Fruit fly (Drosophila melanogaster): Measurements from ENCODE around the gene CG5727.

Gene CG5727

dm6 chr2L:10238726-10239652, 28.5 kb upstream of the CG5727 start, which contains the start of gene me31B:
Gene me31B (plus strand): TSS chr2L:10239341.
- TF ChIP-seq CG15336 (GFP tag; IDR thresholded peaks at IDR 0.05) (no peak), Sox14 (GFP tag; optimal IDR thresholded peaks at IDR 0.05) (no peak), CG3032 (tag; optimal IDR thresholded peaks at IDR 0.05) (peak; percentile 14), Eip93F (GFP tag; optimal IDR thresholded peaks at IDR 0.05) (peak; percentile 7), CG11762 (GFP tag; optimal IDR thresholded peaks at IDR 0.05; ENCODE audit: insufficient read depth) (no peak), CG3919 (GFP tag; optimal IDR thresholded peaks at IDR 0.05) (no peak), CG16779 (tag; optimal IDR thresholded peaks at IDR 0.05) (no peak), achi (GFP tag; optimal IDR thresholded peaks at IDR 0.05) (no peak)

DNA sequence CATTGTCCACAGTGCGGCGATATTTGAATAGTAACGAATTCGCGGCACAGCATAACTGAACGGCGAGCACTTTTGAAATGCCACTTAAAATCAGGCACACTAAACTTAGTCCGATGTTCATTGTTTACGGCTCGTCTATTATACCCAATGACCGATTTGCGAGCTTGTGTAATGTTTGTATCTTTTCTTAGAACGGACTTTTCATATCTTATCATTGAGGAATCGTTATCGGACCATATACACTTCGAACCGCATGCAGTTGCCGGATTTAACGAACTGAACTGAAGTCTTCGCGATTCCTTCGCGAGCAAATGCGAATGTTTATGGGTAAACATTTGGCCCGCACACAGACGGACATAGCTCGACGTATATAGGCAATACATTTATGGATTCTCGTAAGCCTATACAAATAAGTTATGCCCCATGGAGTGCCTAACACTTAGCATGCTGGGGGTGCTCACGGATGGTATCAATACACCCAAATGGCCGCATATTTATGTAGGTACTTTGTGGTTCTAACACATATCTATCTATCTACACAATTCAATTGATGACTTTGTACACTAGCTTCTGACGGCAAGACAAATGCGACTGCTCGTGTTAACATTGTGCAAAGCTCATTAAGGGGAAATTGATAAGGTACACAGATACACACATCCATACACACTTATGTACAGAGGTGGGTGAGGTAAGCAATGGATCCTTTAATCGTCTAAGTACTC, 27.4 kb upstream of the CG5727 start, which contains the start of gene mthl15:
Gene mthl15, minus strand, starts transcription at position 593 of the 722 bp plus-strand sequence.
- TF ChIP-seq vri (GFP tag; optimal IDR thresholded peaks at IDR 0.05) (peak; percentile 34), Sox15 (GFP tag; optimal IDR thresholded peaks at IDR 0.05) (no peak), fkh (GFP tag; optimal IDR thresholded peaks at IDR 0.05) (peak; percentile 90), CG8119 (GFP tag; IDR thresholded peaks at IDR 0.05) (no peak)

DNA sequence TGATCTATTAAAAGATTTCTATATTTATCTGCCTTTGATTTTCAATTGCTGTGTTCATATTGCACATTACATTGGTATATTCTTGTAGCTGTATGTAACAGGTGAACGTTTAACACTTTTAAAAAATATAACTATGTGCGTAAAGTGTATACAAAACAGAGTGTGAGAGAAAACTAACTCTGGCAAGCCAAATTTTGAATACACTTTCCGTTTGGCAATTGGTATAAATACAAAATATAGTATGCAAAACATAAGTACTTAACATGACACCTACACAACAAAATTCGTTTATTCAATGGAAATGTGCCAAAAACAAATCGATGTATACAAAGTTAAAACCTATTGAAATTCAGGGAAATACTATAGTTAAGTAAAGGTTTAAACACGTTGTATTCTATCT, 22.3 kb upstream of the CG5727 start:
- no peak for TF ChIP-seq CG34406 (GFP tag; optimal IDR thresholded peaks at IDR 0.05)
- no peak for TF ChIP-seq CG7368 (GFP tag; optimal IDR thresholded peaks at IDR 0.05)
- no peak for TF ChIP-seq Sox14 (GFP tag; optimal IDR thresholded peaks at IDR 0.05)
- TF ChIP-seq CG11762 (GFP tag; optimal IDR thresholded peaks at IDR 0.05; ENCODE audit: insufficient read depth) = no peak
- TF ChIP-seq lz (GFP tag; optimal IDR thresholded peaks at IDR 0.05) = no peak
- no peak for TF ChIP-seq eg (GFP tag; IDR thresholded peaks at IDR 0.05)

DNA sequence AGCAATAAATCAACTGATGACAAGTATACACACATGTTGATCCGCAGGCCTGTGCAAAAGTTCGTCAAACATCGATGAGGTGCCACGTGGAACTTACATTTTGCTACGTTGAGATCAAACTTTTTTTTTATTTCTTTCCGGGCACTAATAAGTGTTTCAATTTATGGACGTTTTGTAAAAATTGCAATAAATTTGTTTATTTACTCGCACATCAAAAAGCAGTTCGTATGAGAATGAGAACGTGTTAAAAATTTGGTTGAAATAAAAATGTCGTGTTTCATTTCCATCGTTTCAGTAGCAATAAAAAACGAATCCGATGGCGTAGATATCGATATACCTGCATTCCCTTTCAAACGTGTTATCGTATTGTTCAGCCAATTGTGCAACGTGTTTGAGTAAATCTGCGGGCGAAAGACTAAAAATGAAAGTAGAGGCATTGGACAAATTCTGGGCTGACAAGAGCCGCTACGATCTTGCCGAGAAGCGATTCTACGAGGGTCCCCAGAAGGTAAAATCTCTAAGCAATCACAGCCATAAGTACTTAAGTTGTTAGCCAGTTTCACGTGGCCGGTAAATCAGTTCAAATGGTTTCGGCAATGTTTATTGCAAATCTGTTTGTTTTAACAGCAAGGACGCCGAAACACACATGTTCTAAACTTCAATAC, 21.8 kb upstream of the CG5727 start, which contains the start of gene eEF1delta:
Gene eEF1delta, plus strand, starts transcription at position 356 of the 665 bp plus-strand sequence.
- TF ChIP-seq CG6792 (GFP tag; optimal IDR thresholded peaks at IDR 0.05) (no peak), Sox14 (GFP tag; optimal IDR thresholded peaks at IDR 0.05) (no peak), CG6808 (GFP tag; optimal IDR thresholded peaks at IDR 0.05) (no peak), salr (GFP tag; optimal IDR thresholded peaks at IDR 0.05) (no peak)

dm6 chr2L:10231510-10231909, 21.0 kb upstream of the CG5727 start, which contains the start of gene ova:
Gene ova (minus strand): TSS chr2L:10231692.
- TF ChIP-seq CG3032 (tag; optimal IDR thresholded peaks at IDR 0.05) = no peak
- no peak for TF ChIP-seq Gug (GFP tag; IDR thresholded peaks at IDR 0.05)
- no peak for TF ChIP-seq pdm3 (GFP tag; optimal IDR thresholded peaks at IDR 0.05)
- TF ChIP-seq dac (GFP tag; optimal IDR thresholded peaks at IDR 0.05) = no peak
- no peak for TF ChIP-seq Sox14 (GFP tag; optimal IDR thresholded peaks at IDR 0.05)
- TF ChIP-seq CG6276 (GFP tag; optimal IDR thresholded peaks at IDR 0.05) = no peak
- TF ChIP-seq Hr38 (GFP tag; optimal IDR thresholded peaks at IDR 0.05) = no peak
- TF ChIP-seq CG8632 (GFP tag; optimal IDR thresholded peaks at IDR 0.05) = no peak
- no peak for TF ChIP-seq OdsH (GFP tag; optimal IDR thresholded peaks at IDR 0.05)
- no peak for TF ChIP-seq ss (GFP tag; optimal IDR thresholded peaks at IDR 0.05)

DNA sequence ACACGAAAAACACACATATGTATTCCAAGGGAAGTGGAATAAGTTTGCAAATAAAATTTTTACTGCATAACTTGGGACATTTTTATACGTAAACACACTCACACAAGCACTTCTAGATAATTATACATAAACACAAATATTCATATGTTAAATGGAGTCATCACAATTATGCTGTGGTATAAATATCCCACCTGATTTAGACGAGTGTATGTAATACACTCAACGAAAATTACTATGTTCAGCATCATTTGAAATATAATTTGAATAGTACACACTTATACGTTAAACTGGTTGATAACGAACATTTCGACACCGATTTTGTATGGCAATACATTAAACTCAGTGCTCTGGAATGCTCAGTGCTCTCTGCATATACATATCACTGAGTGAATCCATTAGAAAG, 20.6 kb upstream of the CG5727 start:
- TF ChIP-seq Gug (GFP tag; IDR thresholded peaks at IDR 0.05) (no peak), ss (GFP tag; optimal IDR thresholded peaks at IDR 0.05) (peak in 1 of 2 experiments; percentile 27), vri (GFP tag; optimal IDR thresholded peaks at IDR 0.05) (peak; percentile 4), CG34406 (GFP tag; optimal IDR thresholded peaks at IDR 0.05) (peak; percentile 36), CG6854 (GFP tag; optimal IDR thresholded peaks at IDR 0.05) (no peak), topi (GFP tag; optimal IDR thresholded peaks at IDR 0.05) (peak; percentile 61), CG8632 (GFP tag; optimal IDR thresholded peaks at IDR 0.05) (peak; percentile 29), CG8319 (GFP tag; optimal IDR thresholded peaks at IDR 0.05) (peak; percentile 4), CG31627 (GFP tag; optimal IDR thresholded peaks at IDR 0.05) (peak; percentile 32), Hr4 (GFP tag; optimal IDR thresholded peaks at IDR 0.05) (peak; percentile 71), CG10631 (GFP tag; optimal IDR thresholded peaks at IDR 0.05) (peak; percentile 52), CG6276 (GFP tag; optimal IDR thresholded peaks at IDR 0.05) (no peak), achi (GFP tag; optimal IDR thresholded peaks at IDR 0.05) (peak; percentile 42), dac (GFP tag; optimal IDR thresholded peaks at IDR 0.05) (peak; percentile 24), Lpt (GFP tag; optimal IDR thresholded peaks at IDR 0.05) (peak; percentile 31), CG3032 (tag; optimal IDR thresholded peaks at IDR 0.05) (peak; percentile 38), CG10669 (GFP tag; optimal IDR thresholded peaks at IDR 0.05) (peak; percentile 51), CG8119 (GFP tag; IDR thresholded peaks at IDR 0.05) (peak; percentile 51; the same call in 2 of the 3 replicates), Ets21C (GFP tag; optimal IDR thresholded peaks at IDR 0.05) (no peak)
